Worm (Caenorhabditis elegans) whole organism, young adult: ENCODE results near the gene cdh-9.

Experiments
- B0035.1 ChIP-seq: sonication (generic microtip); optimal IDR thresholded peaks from 2 replicates; lab custom pipeline; 2016; ENCODE audit warnings: missing genetic modification characterization, mild to moderate bottlenecking, missing compliant biosample characterization, missing genotype, missing genetic modification reagents
- B0261.1 ChIP-seq: sonication (generic microtip); optimal IDR thresholded peaks from 2 replicates; lab custom pipeline; 2016; ENCODE audit warnings: mild to moderate bottlenecking, missing genetic modification characterization, moderate library complexity, missing compliant biosample characterization
- C06A6.2 ChIP-seq: fragments of 200-800 bp; sonication (Bioruptor generic); conservative IDR thresholded peaks from 2 replicates; pipeline ENCODE4 v1.3.6; 2022; ENCODE audit warnings: missing genetic modification characterization, missing compliant biosample characterization
- C17E4.6 ChIP-seq: fragments of 200-800 bp; sonication (Bioruptor generic); IDR thresholded peaks from 2 replicates; pipeline ENCODE4 v1.3.6; 2022; ENCODE audit warnings: missing genetic modification reagents, missing genetic modification characterization, missing compliant biosample characterization
- F33H1.4 ChIP-seq: fragments of 200-800 bp; sonication (Bioruptor generic); IDR thresholded peaks from 2 replicates; pipeline ENCODE4 v1.3.6; 2022; ENCODE audit warnings: missing genetic modification reagents, missing genetic modification characterization, missing compliant biosample characterization
- F39B2.1 ChIP-seq: fragments of 200-800 bp; sonication (Bioruptor generic); IDR thresholded peaks from 2 replicates; pipeline ENCODE4 v1.3.6; 2022; ENCODE audit warnings: missing genetic modification reagents, missing genetic modification characterization, missing compliant biosample characterization
- F55B11.4 ChIP-seq: sonication (generic microtip); optimal IDR thresholded peaks from 2 replicates; lab custom pipeline; 2016; ENCODE audit warnings: missing compliant biosample characterization, missing genetic modification characterization, borderline replicate concordance; ENCODE audit not compliant: insufficient read depth
- F57C9.4 ChIP-seq: sonication (generic microtip); optimal IDR thresholded peaks from 2 replicates; lab custom pipeline; 2017; ENCODE audit warnings: mild to moderate bottlenecking, missing genetic modification characterization, missing compliant biosample characterization
- Y53F4B.3 ChIP-seq: fragments of 200-800 bp; sonication (Bioruptor generic); IDR thresholded peaks from 2 replicates; pipeline ENCODE4 v1.3.6; 2022; ENCODE audit warnings: missing genetic modification reagents, missing genetic modification characterization, missing compliant biosample characterization
- Y67H2A.10 ChIP-seq: fragments of 200-800 bp; sonication (Bioruptor generic); conservative IDR thresholded peaks from 2 replicates; pipeline ENCODE4 v1.3.6; 2022; ENCODE audit warnings: missing genetic modification reagents, missing genetic modification characterization, missing compliant biosample characterization
- Y79H2A.3 ChIP-seq: fragments of 200-800 bp; sonication (Bioruptor generic); conservative IDR thresholded peaks from 2 replicates; pipeline ENCODE4 v1.3.6; 2022; ENCODE audit warnings: missing genetic modification reagents, missing genetic modification characterization, missing compliant biosample characterization
- Y95B8A.8 ChIP-seq: fragments of 200-800 bp; sonication (Bioruptor generic); IDR thresholded peaks from 2 replicates; pipeline ENCODE4 v1.3.6; 2022; ENCODE audit warnings: missing genetic modification reagents, missing genetic modification characterization, missing compliant biosample characterization
- akir-1 ChIP-seq: fragments of 200-800 bp; sonication (Bioruptor generic); optimal IDR thresholded peaks from 2 replicates; lab custom pipeline; 2018; ENCODE audit warnings: mild to moderate bottlenecking, missing genetic modification characterization, moderate library complexity, missing compliant biosample characterization
- athp-1 ChIP-seq: sonication (generic microtip); optimal IDR thresholded peaks from 2 replicates; lab custom pipeline; 2017; ENCODE audit warnings: mild to moderate bottlenecking, missing genetic modification characterization, missing compliant biosample characterization
- attf-3 ChIP-seq: fragments of 200-800 bp; sonication (Bioruptor generic); conservative IDR thresholded peaks from 2 replicates; pipeline ENCODE4 v1.3.6; 2022; ENCODE audit warnings: missing genetic modification reagents, missing genetic modification characterization, missing compliant biosample characterization
- bed-2 ChIP-seq: fragments of 200-800 bp; sonication (Bioruptor generic); IDR thresholded peaks from 2 replicates; pipeline ENCODE4 v1.3.6; 2022; ENCODE audit warnings: missing genetic modification reagents, missing genetic modification characterization, missing compliant biosample characterization
- ccch-3 ChIP-seq: fragments of 200-800 bp; sonication (Bioruptor generic); optimal IDR thresholded peaks from 2 replicates; lab custom pipeline; 2018; ENCODE audit warnings: mild to moderate bottlenecking, missing genetic modification characterization, missing compliant biosample characterization
- cebp-1 ChIP-seq, 2 experiments: fragments of 200-800 bp in 1 of 2; sonication (Bioruptor generic) in 1 of 2; sonication (generic microtip) in 1 of 2; IDR thresholded peaks in 1 of 2; optimal IDR thresholded peaks in 1 of 2; 2 replicates each; pipeline versions ENCODE4 v1.3.6 to Lab custom; 2017 to 2022; ENCODE audit warnings: missing compliant biosample characterization in 2 of 2, missing genetic modification characterization in 2 of 2, mild to moderate bottlenecking in 1 of 2, missing genetic modification reagents in 1 of 2, moderate library complexity in 1 of 2
- cebp-2 ChIP-seq: fragments of 200-800 bp; sonication (Bioruptor generic); IDR thresholded peaks from 2 replicates; pipeline ENCODE4 v1.3.6; 2022; ENCODE audit warnings: missing genetic modification characterization, missing compliant biosample characterization
- ceh-79 ChIP-seq: sonication (generic microtip); optimal IDR thresholded peaks from 2 replicates; lab custom pipeline; 2017; ENCODE audit warnings: mild to moderate bottlenecking, missing genetic modification characterization, missing compliant biosample characterization
- dox-1 ChIP-seq: fragments of 200-800 bp; sonication (Bioruptor generic); IDR thresholded peaks from 2 replicates; pipeline ENCODE4 v1.3.6; 2022; ENCODE audit warnings: missing genetic modification reagents, missing genetic modification characterization, missing compliant biosample characterization
- efl-1 ChIP-seq: fragments of 150-350 bp; optimal IDR thresholded peaks from 2 replicates; lab custom pipeline; 2014; ENCODE audit warnings: missing biosample characterization, missing genetic modification reagents, missing genetic modification characterization
- egl-44 ChIP-seq: fragments of 200-800 bp; sonication (Bioruptor generic); IDR thresholded peaks from 2 replicates; pipeline ENCODE4 v1.3.6; 2022; ENCODE audit warnings: missing genetic modification reagents, missing genetic modification characterization, missing compliant biosample characterization
- gei-17 ChIP-seq: fragments of 200-800 bp; sonication (Bioruptor generic); optimal IDR thresholded peaks from 2 replicates; lab custom pipeline; 2018; ENCODE audit warnings: mild to moderate bottlenecking, missing genetic modification characterization, missing compliant biosample characterization
- hrde-1 ChIP-seq: sonication (generic microtip); optimal IDR thresholded peaks from 2 replicates; lab custom pipeline; 2016; ENCODE audit warnings: missing genetic modification characterization, mild to moderate bottlenecking, missing compliant biosample characterization, moderate library complexity, missing genotype, missing genetic modification reagents, borderline replicate concordance
- let-526 ChIP-seq: fragments of 200-800 bp; sonication (Bioruptor generic); IDR thresholded peaks from 2 replicates; pipeline ENCODE4 v1.3.6; 2022; ENCODE audit warnings: missing genetic modification reagents, missing genetic modification characterization, missing compliant biosample characterization
- lin-35 ChIP-seq, 3 experiments: fragments of 150-350 bp in 2 of 3; sonication (generic microtip) in 1 of 3; optimal IDR thresholded peaks; 2 replicates each; lab custom pipeline; 2014 to 2018; ENCODE audit warnings: missing biosample characterization in 3 of 3, missing genetic modification characterization in 3 of 3, missing genetic modification reagents in 3 of 3
- lin-40 ChIP-seq: sonication (generic microtip); optimal IDR thresholded peaks from 2 replicates; lab custom pipeline; 2016; ENCODE audit warnings: missing genetic modification characterization, mild to moderate bottlenecking, missing compliant biosample characterization, missing genotype, missing genetic modification reagents
- lin-54 ChIP-seq: fragments of 200-800 bp; sonication (Bioruptor generic); optimal IDR thresholded peaks from 2 replicates; lab custom pipeline; 2018; ENCODE audit warnings: mild to moderate bottlenecking, missing genetic modification characterization, missing compliant biosample characterization
- lsy-27 ChIP-seq: sonication (generic microtip); optimal IDR thresholded peaks from 2 replicates; lab custom pipeline; 2017; ENCODE audit warnings: missing genetic modification characterization, mild to moderate bottlenecking, missing compliant biosample characterization, antibody characterized with exemption, missing genotype, borderline replicate concordance; ENCODE audit not compliant: insufficient read depth
- madf-8 ChIP-seq: fragments of 200-800 bp; sonication (Bioruptor generic); conservative IDR thresholded peaks from 2 replicates; pipeline ENCODE4 v1.3.6; 2022; ENCODE audit warnings: missing genetic modification reagents, missing genetic modification characterization, missing compliant biosample characterization
- mcd-1 ChIP-seq: fragments of 200-800 bp; sonication (Bioruptor generic); IDR thresholded peaks from 2 replicates; pipeline ENCODE4 v1.3.6; 2022; ENCODE audit warnings: missing genetic modification reagents, missing genetic modification characterization, missing compliant biosample characterization
- mes-4 ChIP-seq: sonication (generic microtip); optimal IDR thresholded peaks from 2 replicates; lab custom pipeline; 2016; ENCODE audit warnings: missing genotype, missing genetic modification characterization, missing compliant biosample characterization
- nhr-120 ChIP-seq: fragments of 200-800 bp; sonication (Bioruptor generic); IDR thresholded peaks from 2 replicates; pipeline ENCODE4 v1.3.6; 2022; ENCODE audit warnings: missing genetic modification characterization, missing compliant biosample characterization
- nhr-80 ChIP-seq: sonication (generic microtip); optimal IDR thresholded peaks from 2 replicates; lab custom pipeline; 2016; ENCODE audit warnings: missing genetic modification characterization, missing compliant biosample characterization
- pbrm-1 ChIP-seq: fragments of 200-800 bp; sonication (Bioruptor generic); IDR thresholded peaks from 2 replicates; pipeline ENCODE4 v1.3.6; 2022; ENCODE audit warnings: missing genetic modification reagents, missing genetic modification characterization, missing compliant biosample characterization
- rcor-1 ChIP-seq: fragments of 200-800 bp; sonication (Bioruptor generic); IDR thresholded peaks from 2 replicates; pipeline ENCODE4 v1.3.6; 2022; ENCODE audit warnings: missing genetic modification reagents, missing genetic modification characterization, missing compliant biosample characterization
- rec-8 ChIP-seq, 2 experiments: sonication (generic microtip); optimal IDR thresholded peaks; 2 replicates each; lab custom pipeline; 2016; ENCODE audit warnings: mild to moderate bottlenecking in 2 of 2, missing genetic modification characterization in 2 of 2, missing genetic modification reagents in 2 of 2, missing genotype in 2 of 2, missing biosample characterization in 1 of 2, missing compliant biosample characterization in 1 of 2, moderate library complexity in 1 of 2
- sea-2 ChIP-seq: fragments of 200-800 bp; sonication (Bioruptor generic); IDR thresholded peaks from 2 replicates; pipeline ENCODE4 v1.3.6; 2022; ENCODE audit warnings: missing genetic modification characterization, missing compliant biosample characterization
- unc-130 ChIP-seq: sonication (generic microtip); optimal IDR thresholded peaks from 2 replicates; lab custom pipeline; 2016; ENCODE audit warnings: missing genetic modification reagents, missing genetic modification characterization, missing compliant biosample characterization
- unc-62 ChIP-seq: fragments of 150-350 bp; optimal IDR thresholded peaks from 2 replicates; lab custom pipeline; 2014; ENCODE audit warnings: missing biosample characterization, missing genetic modification reagents, missing genetic modification characterization
- ztf-25 ChIP-seq: fragments of 200-800 bp; sonication (Bioruptor generic); IDR thresholded peaks from 2 replicates; pipeline ENCODE4 v1.3.6; 2022; ENCODE audit warnings: missing genetic modification reagents, missing genetic modification characterization, missing compliant biosample characterization

cdh-9 gene

ce11 chrX:16631847-16632246 lies 36.8 kb downstream of the cdh-9 start:
- TF ChIP-seq rcor-1 (GFP tag; lab: Robert Waterston, UW) (no peak), Y53F4B.3 (GFP tag; lab: Robert Waterston, UW) (no peak), hrde-1 (no peak), C17E4.6 (GFP tag; lab: Robert Waterston, UW) (no peak), lin-40 (tag; lab: Kevin White, UChicago) (no peak), lin-35 (GFP tag; optimal IDR thresholded peaks at IDR 0.05; lab: Kevin White, UChicago) (no peak), ccch-3 (no peak)

ce11 chrX:16633052-16633451 lies 38.0 kb downstream of the cdh-9 start, which contains the start of gene C06G1.1:
Gene C06G1.1, plus strand, starts transcription at chrX:16633352.
- no peak for TF ChIP-seq unc-130 (GFP tag; lab: Kevin White, UChicago)
- no peak for TF ChIP-seq C06A6.2 (GFP tag; lab: Robert Waterston, UW)
- TF ChIP-seq efl-1 (GFP tag; lab: Kevin White, UChicago), result no peak
- TF ChIP-seq mcd-1, result no peak
- TF ChIP-seq F57C9.4 (tag; lab: Kevin White, UChicago), result no peak
- no peak for TF ChIP-seq akir-1 (GFP tag; lab: Kevin White, UChicago)
- TF ChIP-seq F55B11.4 (tag; lab: Kevin White, UChicago), result no peak
- TF ChIP-seq lin-54 (GFP tag; lab: Kevin White, UChicago), result no peak
- no peak for TF ChIP-seq ceh-79 (tag; lab: Kevin White, UChicago)
- no peak for TF ChIP-seq F33H1.4 (GFP tag; lab: Robert Waterston, UW)

- TF ChIP-seq nhr-80 (tag; lab: Kevin White, UChicago) (peak; percentile 21), unc-62 (GFP tag; lab: Kevin White, UChicago) (no peak)
Observed at ce11 chrX:16634103-16634502, 39.1 kb downstream of the cdh-9 start.

ce11 chrX:16634708-16635107 lies 39.7 kb downstream of the cdh-9 start:
- no peak for TF ChIP-seq bed-2 (GFP tag; lab: Robert Waterston, UW)
- TF ChIP-seq ztf-25 (GFP tag; lab: Robert Waterston, UW), result peak; percentile 81
- TF ChIP-seq Y79H2A.3, result no peak
- 0 out of 2 replicates have a peak, but pooled peaks have one; percentile 20 for TF ChIP-seq attf-3 (GFP tag; lab: Robert Waterston, UW)
- peak; percentile 36 for TF ChIP-seq nhr-80 (tag; lab: Kevin White, UChicago)
- peak; percentile 75 for TF ChIP-seq B0035.1 (tag; lab: Kevin White, UChicago)
- TF ChIP-seq gei-17 (GFP tag; lab: Kevin White, UChicago), result peak; percentile 74
- TF ChIP-seq lin-54 (GFP tag; lab: Kevin White, UChicago), result peak; percentile 38
- peak; percentile 86 for TF ChIP-seq lin-40 (tag; lab: Kevin White, UChicago)
- TF ChIP-seq sea-2 (GFP tag; lab: Robert Waterston, UW), result no peak
- TF ChIP-seq dox-1 (GFP tag; lab: Robert Waterston, UW), result peak; percentile 90
- 0 out of 2 replicates have a peak, but pooled peaks have one; percentile 30 for TF ChIP-seq let-526 (GFP tag; lab: Robert Waterston, UW)
- peak; percentile 54 for TF ChIP-seq lsy-27 (tag; lab: Kevin White, UChicago)
- 0 out of 2 replicates have a peak, but pooled peaks have one; percentile 41 for TF ChIP-seq egl-44 (GFP tag; lab: Robert Waterston, UW)
- TF ChIP-seq nhr-120 (GFP tag; lab: Robert Waterston, UW), result no peak
- peak; percentile 25; the same call in 1 of the 2 replicates for TF ChIP-seq Y95B8A.8 (GFP tag; lab: Robert Waterston, UW)
- no peak for TF ChIP-seq F39B2.1
- 0 out of 2 replicates have a peak, but pooled peaks have one; percentile 9 for TF ChIP-seq madf-8
- peak; percentile 73 for TF ChIP-seq cebp-1 (GFP tag; IDR thresholded peaks at IDR 0.05; lab: Robert Waterston, UW)
- peak; percentile 88 for TF ChIP-seq cebp-1 (tag; optimal IDR thresholded peaks at IDR 0.05; lab: Kevin White, UChicago)
- 0 out of 2 replicates have a peak, but pooled peaks have one; percentile 78 for TF ChIP-seq cebp-2 (GFP tag; lab: Robert Waterston, UW)
- TF ChIP-seq B0261.1 (tag; lab: Kevin White, UChicago), result peak; percentile 98
- TF ChIP-seq Y67H2A.10 (GFP tag; lab: Robert Waterston, UW), result no peak
- TF ChIP-seq rec-8 (tag; optimal IDR thresholded peaks at IDR 0.05; lab: Kevin White, UChicago), result peak; percentile 68 to 71
- peak; percentile 91 for TF ChIP-seq pbrm-1 (GFP tag; lab: Robert Waterston, UW)
- no peak for TF ChIP-seq mes-4 (tag; lab: Kevin White, UChicago)
- TF ChIP-seq athp-1, result peak; percentile 58
